Fruit fly (Drosophila melanogaster): Measurements from ENCODE around the gene CG34425.

The CG34425 gene

dm6 chr3R:4471047-4471751, 35.0 kb downstream of the CG34425 start:
- no peak for TF ChIP-seq CG8478 (optimal IDR thresholded peaks at IDR 0.05)
- TF ChIP-seq CTCF (optimal IDR thresholded peaks at IDR 0.05): no peak

- TF ChIP-seq CG8478 (optimal IDR thresholded peaks at IDR 0.05) (no peak), CTCF (optimal IDR thresholded peaks at IDR 0.05) (no peak)
Measured at dm6 chr3R:4470695-4471046, 35.5 kb downstream of the CG34425 start.

dm6 chr3R:4468926-4469325, 37.2 kb downstream of the CG34425 start:
- TF ChIP-seq CTCF (optimal IDR thresholded peaks at IDR 0.05): no peak
- no peak for TF ChIP-seq CG8478 (optimal IDR thresholded peaks at IDR 0.05)

- TF ChIP-seq CG8478 (optimal IDR thresholded peaks at IDR 0.05) (no peak), CTCF (optimal IDR thresholded peaks at IDR 0.05) (no peak)
Measured at dm6 chr3R:4466894-4467293, 39.3 kb downstream of the CG34425 start.

- no peak for TF ChIP-seq CTCF (optimal IDR thresholded peaks at IDR 0.05)
- TF ChIP-seq CG8478 (optimal IDR thresholded peaks at IDR 0.05): no peak
Measured at dm6 chr3R:4462783-4463182, 43.4 kb downstream of the CG34425 start, which contains the start of gene CG31522. TSS of gene CG31522 (minus strand) at chr3R:4462883.

dm6 chr3R:4458272-4458671, 47.9 kb downstream of the CG34425 start:
- no peak for TF ChIP-seq CG8478 (optimal IDR thresholded peaks at IDR 0.05)
- no peak for TF ChIP-seq CTCF (optimal IDR thresholded peaks at IDR 0.05)

dm6 chr3R:4457625-4458024, 48.5 kb downstream of the CG34425 start:
- TF ChIP-seq CG8478 (optimal IDR thresholded peaks at IDR 0.05): no peak
- no peak for TF ChIP-seq CTCF (optimal IDR thresholded peaks at IDR 0.05)
